Worm (Caenorhabditis elegans) whole organism, midembryonic: ENCODE data around the gene C56E10.3.

Experiments used
- T22C8.4 ChIP-seq: fragments of 200-800 bp; sonication (Bioruptor generic); IDR thresholded peaks from 2 replicates; pipeline ENCODE4 v1.3.6; 2022; ENCODE audit warnings: missing genetic modification characterization, missing compliant biosample characterization
- ref-1 ChIP-seq: fragments of 200-800 bp; sonication (Bioruptor generic); conservative IDR thresholded peaks from 2 replicates; pipeline ENCODE4 v1.3.6; 2022; ENCODE audit warnings: missing genetic modification reagents, missing genetic modification characterization, missing compliant biosample characterization
- tab-1 ChIP-seq: fragments of 200-800 bp; sonication (Bioruptor generic); IDR thresholded peaks from 2 replicates; pipeline ENCODE4 v1.3.6; 2022; ENCODE audit warnings: missing genetic modification characterization, missing compliant biosample characterization
- ztf-29 ChIP-seq: fragments of 200-800 bp; sonication (Bioruptor generic); IDR thresholded peaks from 2 replicates; pipeline ENCODE4 v1.3.6; 2022; ENCODE audit warnings: missing genetic modification reagents, missing genetic modification characterization, missing compliant biosample characterization

DNA sequence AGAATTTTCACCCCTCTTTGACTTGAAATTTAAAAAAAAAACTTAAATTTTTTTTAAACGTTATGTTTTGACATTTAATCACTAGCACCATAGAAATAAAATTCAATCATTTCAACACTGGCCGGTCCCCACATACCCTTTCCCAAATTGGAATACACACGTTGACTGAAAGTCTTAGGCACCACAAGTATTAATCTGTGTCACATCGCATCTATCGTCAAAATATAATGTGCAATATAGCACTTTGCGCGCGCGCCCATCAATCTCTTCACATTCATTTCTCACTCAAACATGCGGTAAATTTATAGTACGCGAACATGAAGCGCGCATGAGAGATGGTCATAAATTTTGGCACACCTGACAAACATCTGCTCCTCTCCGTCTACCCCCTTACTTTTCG lies 41.9 kb downstream of the C56E10.3 start:
- TF ChIP-seq T22C8.4 (no peak), ztf-29 (GFP tag; lab: Robert Waterston, UW) (no peak), ref-1 (GFP tag; lab: Robert Waterston, UW) (no peak), tab-1 (GFP tag; lab: Robert Waterston, UW) (no peak)
